Worm (Caenorhabditis elegans): Measurements from ENCODE around the gene Y97E10AR.4.

ce11 chrV:8025259-8025658 lies 15.2 kb upstream of the Y97E10AR.4 start:
- TF ChIP-seq W03F9.2 (tag; optimal IDR thresholded peaks at IDR 0.05) = no peak
- no peak for TF ChIP-seq dao-5 (tag; optimal IDR thresholded peaks at IDR 0.05)
